Fruit fly (Drosophila melanogaster): ENCODE data around the gene Lcp65Ag3.

Lcp65Ag3 gene

DNA sequence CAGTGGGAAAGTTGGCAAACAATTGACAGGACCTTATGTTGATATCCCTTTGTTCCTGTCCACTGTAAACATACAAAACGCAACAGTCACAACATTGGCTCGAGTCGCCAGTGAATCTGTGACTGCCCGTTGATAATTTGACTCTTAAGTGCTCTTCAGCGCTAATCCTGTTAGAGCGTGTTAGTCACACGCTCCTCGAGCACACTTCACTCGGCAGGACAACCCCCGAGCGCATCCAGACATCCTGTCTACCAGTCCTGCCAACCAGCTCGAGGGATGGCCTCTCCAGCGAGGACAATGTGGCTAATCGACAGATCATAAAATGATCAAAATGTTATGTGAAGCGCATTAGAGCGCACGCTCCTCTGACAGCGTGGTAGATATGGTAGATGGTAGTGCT, 26.2 kb downstream of the Lcp65Ag3 start:
- no peak for TF ChIP-seq pan (optimal IDR thresholded peaks at IDR 0.05)

DNA sequence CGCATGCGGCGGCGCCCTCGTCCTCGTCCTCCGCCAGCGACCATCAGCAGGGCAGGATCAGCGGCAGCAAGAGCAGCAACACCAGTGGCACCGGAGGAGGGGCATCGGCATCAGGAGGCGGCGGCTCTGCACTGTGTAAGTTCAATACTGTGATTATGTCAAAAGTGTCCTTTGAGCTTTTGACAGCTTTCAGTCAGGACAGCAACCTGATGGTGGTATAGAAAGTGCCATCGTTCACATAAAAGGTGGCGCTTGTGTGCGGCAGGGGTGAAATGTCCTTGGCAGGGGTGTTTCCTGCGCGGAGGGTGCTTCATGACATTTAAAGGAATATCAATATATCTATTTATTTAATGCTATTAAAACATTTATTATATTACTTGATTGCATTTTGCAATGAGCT, 27.1 kb downstream of the Lcp65Ag3 start:
- no peak for TF ChIP-seq lola (GFP tag; optimal IDR thresholded peaks at IDR 0.05)
- no peak for TF ChIP-seq Myc (optimal IDR thresholded peaks at IDR 0.05)
- TF ChIP-seq pan (optimal IDR thresholded peaks at IDR 0.05): no peak
- TF ChIP-seq brk (GFP tag; optimal IDR thresholded peaks at IDR 0.05): no peak
- no peak for TF ChIP-seq woc (GFP tag; optimal IDR thresholded peaks at IDR 0.05)
- no peak for TF ChIP-seq rgr (GFP tag; optimal IDR thresholded peaks at IDR 0.05)

DNA sequence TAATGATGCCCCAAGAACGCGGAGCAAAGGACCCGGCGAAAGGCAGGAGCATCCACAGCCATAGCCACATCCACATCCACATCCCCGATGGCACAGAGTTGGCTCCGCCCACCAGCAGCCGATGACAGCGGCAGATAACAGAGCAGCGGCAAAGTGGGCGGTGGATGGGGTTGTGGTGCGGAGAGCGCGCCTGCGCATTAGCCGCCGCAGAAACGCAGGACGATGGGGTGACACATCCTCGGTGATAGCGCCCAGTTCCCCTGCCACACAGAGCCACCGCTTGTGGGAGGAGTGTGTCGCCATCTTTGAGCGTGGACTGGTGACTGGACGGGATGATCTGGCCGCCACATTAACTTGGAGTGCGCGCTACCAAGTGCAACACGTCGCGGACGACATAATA, 33.5 kb downstream of the Lcp65Ag3 start, which contains the start of gene Ets65A:
TSS of gene Ets65A (plus strand) at position 348 of the 400 bp plus-strand sequence.
- TF ChIP-seq br (GFP tag; optimal IDR thresholded peaks at IDR 0.05) (no peak), Hr83 (GFP tag; optimal IDR thresholded peaks at IDR 0.05; ENCODE audit: poor library complexity, severe bottlenecking) (no peak), dl (GFP tag; optimal IDR thresholded peaks at IDR 0.05; ENCODE audit: insufficient read depth in 1 of 2, partially characterized antibody in 2 of 2) (no peak), Sp1 (GFP tag; optimal IDR thresholded peaks at IDR 0.05) (no peak), rgr (GFP tag; optimal IDR thresholded peaks at IDR 0.05) (no peak), dmrt93B (GFP tag; optimal IDR thresholded peaks at IDR 0.05) (no peak), Jra (GFP tag; optimal IDR thresholded peaks at IDR 0.05) (no peak), HLH106 (tag; optimal IDR thresholded peaks at IDR 0.05) (no peak), Dif (GFP tag; optimal IDR thresholded peaks at IDR 0.05; ENCODE audit: partially characterized antibody) (no peak), tai (GFP tag; optimal IDR thresholded peaks at IDR 0.05) (no peak)

DNA sequence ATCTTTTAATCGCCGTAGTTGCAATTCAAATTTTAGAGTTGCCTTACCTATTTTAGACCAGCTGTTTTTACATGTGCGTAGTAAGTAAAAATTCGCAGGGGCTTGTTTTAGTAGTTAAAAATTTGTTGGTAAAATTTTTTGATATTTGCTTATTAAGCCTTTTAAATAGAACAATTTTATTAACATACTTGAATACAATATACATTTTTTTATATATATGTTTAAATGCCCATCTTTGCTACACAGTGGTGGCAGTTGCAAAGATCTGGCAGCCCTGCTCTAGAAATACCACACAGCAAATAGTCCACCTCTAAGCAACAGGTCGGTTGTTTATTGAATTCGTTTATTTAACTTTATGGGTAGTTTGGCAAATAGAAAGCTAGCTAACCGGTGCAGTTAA, 36.1 kb downstream of the Lcp65Ag3 start, which contains the start of the genes CG10467 and loj:
TSS of gene CG10467 (minus strand) at position 51 of the 400 bp plus-strand sequence.
TSS of gene loj (plus strand) at position 291 of the 400 bp plus-strand sequence.
- TF ChIP-seq Jra (GFP tag; optimal IDR thresholded peaks at IDR 0.05): peak; percentile 75
- no peak for TF ChIP-seq lola (GFP tag; optimal IDR thresholded peaks at IDR 0.05)
- no peak for TF ChIP-seq Dif (GFP tag; optimal IDR thresholded peaks at IDR 0.05; ENCODE audit: partially characterized antibody)
- TF ChIP-seq GATAd (GFP tag; optimal IDR thresholded peaks at IDR 0.05): peak; percentile 77
- no peak for TF ChIP-seq pan (optimal IDR thresholded peaks at IDR 0.05)
- peak in 1 of 2 experiments; percentile 92 for TF ChIP-seq foxo (GFP tag; optimal IDR thresholded peaks at IDR 0.05)
- no peak for TF ChIP-seq Abd-B (GFP tag; optimal IDR thresholded peaks at IDR 0.05)
- no peak for TF ChIP-seq N (GFP tag; optimal IDR thresholded peaks at IDR 0.05)
- TF ChIP-seq sv (GFP tag; optimal IDR thresholded peaks at IDR 0.05): peak; percentile 92
- no peak for TF ChIP-seq Rel (GFP tag; optimal IDR thresholded peaks at IDR 0.05)
- TF ChIP-seq Rel (tag; optimal IDR thresholded peaks at IDR 0.05): peak; percentile 50
- TF ChIP-seq psq (GFP tag; optimal IDR thresholded peaks at IDR 0.05): peak; percentile 89
- TF ChIP-seq fru (GFP tag; optimal IDR thresholded peaks at IDR 0.05): peak; percentile 81
- TF ChIP-seq h (GFP tag; optimal IDR thresholded peaks at IDR 0.05): peak; percentile 89
- no peak for TF ChIP-seq Dfd (GFP tag; optimal IDR thresholded peaks at IDR 0.05)
- TF ChIP-seq br (GFP tag; optimal IDR thresholded peaks at IDR 0.05): peak; percentile 59
- TF ChIP-seq Vsx2 (GFP tag; optimal IDR thresholded peaks at IDR 0.05; ENCODE audit: partially characterized antibody): no peak
- TF ChIP-seq Hnf4 (GFP tag; optimal IDR thresholded peaks at IDR 0.05): peak; percentile 89
- TF ChIP-seq HLH106 (tag; optimal IDR thresholded peaks at IDR 0.05): peak; percentile 92
- no peak for TF ChIP-seq dl (GFP tag; optimal IDR thresholded peaks at IDR 0.05; ENCODE audit: insufficient read depth in 1 of 2, partially characterized antibody in 2 of 2)
- TF ChIP-seq dmrt93B (GFP tag; optimal IDR thresholded peaks at IDR 0.05): peak; percentile 91
- TF ChIP-seq sage (GFP tag; optimal IDR thresholded peaks at IDR 0.05): peak; percentile 52
- no peak for TF ChIP-seq usp (GFP tag; optimal IDR thresholded peaks at IDR 0.05)
- peak; percentile 19 for TF ChIP-seq CG32264 (GFP tag; optimal IDR thresholded peaks at IDR 0.05)
- TF ChIP-seq rgr (GFP tag; optimal IDR thresholded peaks at IDR 0.05): peak; percentile 94
- no peak for TF ChIP-seq Mio (GFP tag; optimal IDR thresholded peaks at IDR 0.05)
- TF ChIP-seq CrebA (GFP tag; optimal IDR thresholded peaks at IDR 0.05; ENCODE audit: borderline replicate concordance): peak; percentile 7
- TF ChIP-seq ey (GFP tag; optimal IDR thresholded peaks at IDR 0.05): peak; percentile 85
- peak; percentile 57 for TF ChIP-seq dsf (GFP tag; optimal IDR thresholded peaks at IDR 0.05; ENCODE audit: borderline replicate concordance)
- peak; percentile 88 for TF ChIP-seq CG9705 (GFP tag; optimal IDR thresholded peaks at IDR 0.05)
- TF ChIP-seq brk (GFP tag; optimal IDR thresholded peaks at IDR 0.05): peak; percentile 90
- TF ChIP-seq Sp1 (GFP tag; optimal IDR thresholded peaks at IDR 0.05): peak; percentile 85
- no peak for TF ChIP-seq jim (GFP tag; optimal IDR thresholded peaks at IDR 0.05)
- TF ChIP-seq woc (GFP tag; optimal IDR thresholded peaks at IDR 0.05): peak; percentile 63
- no peak for TF ChIP-seq Myc (optimal IDR thresholded peaks at IDR 0.05)
- TF ChIP-seq Hr83 (GFP tag; optimal IDR thresholded peaks at IDR 0.05; ENCODE audit: poor library complexity, severe bottlenecking): peak; percentile 72
- no peak for TF ChIP-seq Hr78 (GFP tag; optimal IDR thresholded peaks at IDR 0.05)
- TF ChIP-seq OdsH (GFP tag; optimal IDR thresholded peaks at IDR 0.05): peak; percentile 89
- peak; percentile 90 for TF ChIP-seq tai (GFP tag; optimal IDR thresholded peaks at IDR 0.05)
